Fruit fly (Drosophila melanogaster) whole organism: Measurements from ENCODE around the gene bam.

Experiments used
- CG8478 ChIP-seq: fragments of >200 bp; optimal IDR thresholded peaks from 2 replicates; lab custom pipeline; 2018; ENCODE audit warnings: inconsistent platforms
- Dll ChIP-seq: fragments of >200 bp; optimal IDR thresholded peaks from 2 replicates; lab custom pipeline; 2017
- EcR ChIP-seq, 2 experiments: fragments of >200 bp; optimal IDR thresholded peaks; 2 replicates each; lab custom pipeline; 2017; ENCODE audit warnings: missing biosample characterization in 2 of 2, missing genetic modification characterization in 2 of 2, missing genetic modification reagents in 2 of 2
- pan ChIP-seq: fragments of >200 bp; optimal IDR thresholded peaks from 2 replicates; lab custom pipeline; 2017
- psq ChIP-seq: fragments of >200 bp; optimal IDR thresholded peaks from 2 replicates; lab custom pipeline; 2017
- usp ChIP-seq: fragments of >200 bp; optimal IDR thresholded peaks from 2 replicates; lab custom pipeline; 2017; ENCODE audit warnings: missing biosample characterization, missing genetic modification characterization, mixed read lengths

bam gene

dm6 chr3R:25266751-25267150 lies 21.8 kb upstream of the bam start:
- TF ChIP-seq usp (no peak), pan (lab: Kevin White, UChicago) (no peak), Dll (lab: Kevin White, UChicago) (no peak), EcR (GFP tag; optimal IDR thresholded peaks at IDR 0.05; lab: Kevin White, UChicago) (no peak), psq (no peak), CG8478 (lab: Kevin White, UChicago) (no peak)

- TF ChIP-seq psq (no peak), Dll (lab: Kevin White, UChicago) (no peak), pan (lab: Kevin White, UChicago) (no peak), CG8478 (lab: Kevin White, UChicago) (no peak), usp (no peak), EcR (GFP tag; optimal IDR thresholded peaks at IDR 0.05; lab: Kevin White, UChicago) (no peak)
Observed at dm6 chr3R:25265589-25266201, 20.8 kb upstream of the bam start, which contains the start of the genes GlnRS and RIOK2. TSS of gene GlnRS (minus strand) at chr3R:25265721. TSS of gene RIOK2 (plus strand) at chr3R:25265844.

- no peak for TF ChIP-seq Dll (lab: Kevin White, UChicago)
- no peak for TF ChIP-seq pan (lab: Kevin White, UChicago)
- no peak for TF ChIP-seq CG8478 (lab: Kevin White, UChicago)
- no peak for TF ChIP-seq EcR (GFP tag; optimal IDR thresholded peaks at IDR 0.05; lab: Kevin White, UChicago)
- TF ChIP-seq usp = no peak
- TF ChIP-seq psq = no peak
Observed at dm6 chr3R:25262322-25262761, 17.4 kb upstream of the bam start, which contains the start of the genes Kdsr and CG11858. TSS of gene Kdsr (minus strand) at chr3R:25262498. TSS of gene CG11858 (plus strand) at chr3R:25262741.

- TF ChIP-seq Dll (lab: Kevin White, UChicago) (no peak), psq (no peak), CG8478 (lab: Kevin White, UChicago) (no peak), EcR (GFP tag; optimal IDR thresholded peaks at IDR 0.05; lab: Kevin White, UChicago) (no peak), usp (no peak), pan (lab: Kevin White, UChicago) (no peak)
Observed at dm6 chr3R:25260670-25261069, 15.8 kb upstream of the bam start.

- TF ChIP-seq Dll (lab: Kevin White, UChicago) (no peak), usp (no peak), psq (no peak), pan (lab: Kevin White, UChicago) (no peak), EcR (GFP tag; optimal IDR thresholded peaks at IDR 0.05; lab: Kevin White, UChicago) (no peak), CG8478 (lab: Kevin White, UChicago) (no peak)
Observed at dm6 chr3R:25258628-25259240, 13.8 kb upstream of the bam start, which contains the start of gene CG11857. TSS of gene CG11857 (plus strand) at chr3R:25258898.

dm6 chr3R:25249145-25250141 lies 4.5 kb upstream of the bam start, which contains the start of gene Nup358:
TSS of gene Nup358 (plus strand) at chr3R:25249348.
- no peak for TF ChIP-seq psq
- TF ChIP-seq CG8478 (lab: Kevin White, UChicago) = no peak
- no peak for TF ChIP-seq EcR (GFP tag; optimal IDR thresholded peaks at IDR 0.05; lab: Kevin White, UChicago)
- no peak for TF ChIP-seq usp
- no peak for TF ChIP-seq pan (lab: Kevin White, UChicago)
- TF ChIP-seq Dll (lab: Kevin White, UChicago) = no peak

dm6 chr3R:25247379-25247869 lies 2.5 kb upstream of the bam start, which contains the start of the genes RpS27 and Nup37:
TSS of gene RpS27 (minus strand) at chr3R:25247514.
TSS of gene Nup37 (plus strand) at chr3R:25247658.
- TF ChIP-seq EcR (GFP tag; optimal IDR thresholded peaks at IDR 0.05; lab: Kevin White, UChicago) (no peak), pan (lab: Kevin White, UChicago) (no peak), usp (no peak), CG8478 (lab: Kevin White, UChicago) (no peak), psq (no peak), Dll (lab: Kevin White, UChicago) (no peak)

- TF ChIP-seq Dll (lab: Kevin White, UChicago) = no peak
- TF ChIP-seq EcR (GFP tag; optimal IDR thresholded peaks at IDR 0.05; lab: Kevin White, UChicago) = no peak
- TF ChIP-seq CG8478 (lab: Kevin White, UChicago) = no peak
- TF ChIP-seq pan (lab: Kevin White, UChicago) = no peak
- no peak for TF ChIP-seq psq
- no peak for TF ChIP-seq usp
Observed at dm6 chr3R:25241507-25242070, 3.3 kb downstream of the bam start, which contains the start of gene CG11854. TSS of gene CG11854 (plus strand) at chr3R:25242020.

- no peak for TF ChIP-seq pan (lab: Kevin White, UChicago)
- TF ChIP-seq EcR (GFP tag; optimal IDR thresholded peaks at IDR 0.05; lab: Kevin White, UChicago) = no peak
- TF ChIP-seq usp = no peak
- TF ChIP-seq psq = no peak
- TF ChIP-seq Dll (lab: Kevin White, UChicago) = no peak
- TF ChIP-seq CG8478 (lab: Kevin White, UChicago) = no peak
Observed at dm6 chr3R:25239880-25240279, 5.0 kb downstream of the bam start, which contains the start of gene to. TSS of gene to (plus strand) at chr3R:25240180.
